Fruit fly (Drosophila melanogaster) whole organism, embryonic: Measurements from ENCODE around the gene Est-6.

Experiments
- Ada2b ChIP-seq: fragments of 200-800 bp; sonication (Bioruptor generic); IDR thresholded peaks from 2 replicates; pipeline ENCODE4 v1.3.6; 2022; ENCODE audit warnings: missing biosample characterization, missing genetic modification characterization
- CG12104 ChIP-seq: fragments of 200-800 bp; sonication (Bioruptor generic); optimal IDR thresholded peaks from 3 replicates; lab custom pipeline; 2016; ENCODE audit warnings: missing biosample characterization, missing genetic modification characterization
- CG12769 ChIP-seq: fragments of 200-800 bp; sonication (Bioruptor generic); optimal IDR thresholded peaks from 2 replicates; lab custom pipeline; 2019; ENCODE audit warnings: missing biosample characterization, mild to moderate bottlenecking, missing genetic modification characterization, moderate library complexity
- CG15269 ChIP-seq: fragments of 200-800 bp; sonication (Bioruptor generic); optimal IDR thresholded peaks from 2 replicates; lab custom pipeline; 2018; ENCODE audit warnings: missing biosample characterization, mild to moderate bottlenecking, missing genetic modification characterization, moderate library complexity
- CG17612 ChIP-seq: fragments of 200-800 bp; sonication (Bioruptor generic); IDR thresholded peaks from 2 replicates; pipeline ENCODE4 v1.3.6; 2022; ENCODE audit warnings: missing biosample characterization, missing genetic modification characterization
- CG18599 ChIP-seq: fragments of 200-800 bp; sonication (Bioruptor generic); optimal IDR thresholded peaks from 3 replicates; lab custom pipeline; 2017; ENCODE audit warnings: missing biosample characterization, missing genetic modification characterization, mild to moderate bottlenecking, moderate library complexity, missing genetic modification reagents
- CG2120 ChIP-seq: fragments of 200-800 bp; sonication (Bioruptor generic); optimal IDR thresholded peaks from 3 replicates; lab custom pipeline; 2016; ENCODE audit warnings: missing biosample characterization, missing genetic modification characterization
- CG2678 ChIP-seq: fragments of 200-800 bp; sonication (Bioruptor generic); optimal IDR thresholded peaks from 3 replicates; lab custom pipeline; 2019; ENCODE audit warnings: missing biosample characterization, mild to moderate bottlenecking, missing genetic modification characterization, moderate library complexity
- CG32532 ChIP-seq: fragments of 200-800 bp; sonication (Bioruptor generic); IDR thresholded peaks from 2 replicates; pipeline ENCODE4 v1.3.6; 2022; ENCODE audit warnings: missing biosample characterization, missing genetic modification characterization
- CG32772 ChIP-seq: fragments of 200-800 bp; sonication (Bioruptor generic); IDR thresholded peaks from 2 replicates; pipeline ENCODE4 v1.3.6; 2022; ENCODE audit warnings: missing biosample characterization, missing genetic modification characterization
- CG5245 ChIP-seq: fragments of 200-800 bp; sonication (Bioruptor generic); optimal IDR thresholded peaks from 3 replicates; lab custom pipeline; 2016; ENCODE audit warnings: missing biosample characterization, missing genetic modification characterization
- CG8290 ChIP-seq, 3 experiments: fragments of 200-800 bp; sonication (Bioruptor generic); optimal IDR thresholded peaks; 2 replicates each; lab custom pipeline; 2016 to 2019; ENCODE audit warnings: missing biosample characterization in 3 of 3, missing genetic modification characterization in 3 of 3, mild to moderate bottlenecking in 2 of 3, moderate library complexity in 1 of 3
- CrebB ChIP-seq: fragments of 200-800 bp; sonication (Bioruptor generic); optimal IDR thresholded peaks from 3 replicates; lab custom pipeline; 2018; ENCODE audit warnings: missing biosample characterization, mild to moderate bottlenecking, missing genetic modification characterization
- D19B ChIP-seq: fragments of 200-800 bp; sonication (Bioruptor generic); optimal IDR thresholded peaks from 2 replicates; lab custom pipeline; 2017; ENCODE audit warnings: missing biosample characterization, mild to moderate bottlenecking, missing genetic modification characterization
- Deaf1 ChIP-seq: fragments of 200-800 bp; optimal IDR thresholded peaks from 3 replicates; lab custom pipeline; 2019; ENCODE audit warnings: missing biosample characterization, mild to moderate bottlenecking, missing genetic modification characterization, moderate library complexity
- Dll ChIP-seq: fragments of 200-800 bp; sonication (Bioruptor generic); IDR thresholded peaks from 4 replicates; pipeline ENCODE4 v1.3.6; 2022; ENCODE audit warnings: missing biosample characterization, missing genetic modification characterization; ENCODE audit not compliant: partially characterized antibody
- Ets65A ChIP-seq: fragments of 200-800 bp; sonication (Bioruptor generic); peaks from one replicate; lab custom pipeline; 2016; ENCODE audit warnings: missing biosample characterization, missing genetic modification characterization
- HLH4C ChIP-seq: fragments of 200-800 bp; sonication (Bioruptor generic); IDR thresholded peaks from 3 replicates; pipeline ENCODE4 v1.3.6; 2022; ENCODE audit warnings: missing biosample characterization, missing genetic modification characterization; ENCODE audit not compliant: partially characterized antibody
- Hmr ChIP-seq: fragments of 200-800 bp; sonication (Bioruptor generic); optimal IDR thresholded peaks from 3 replicates; lab custom pipeline; 2017; ENCODE audit warnings: mild to moderate bottlenecking, missing biosample characterization, missing genetic modification reagents, missing genetic modification characterization
- Hr51 ChIP-seq, 2 experiments: fragments of 200-800 bp; sonication (Bioruptor generic); optimal IDR thresholded peaks; 2 replicates in 1 of 2; 3 replicates in 1 of 2; lab custom pipeline; 2016 to 2018; ENCODE audit warnings: missing biosample characterization in 2 of 2, missing genetic modification characterization in 2 of 2, mild to moderate bottlenecking in 1 of 2, moderate library complexity in 1 of 2
- Med ChIP-seq: fragments of 200-800 bp; sonication (Bioruptor generic); peaks from one replicate; lab custom pipeline; 2016; ENCODE audit warnings: missing biosample characterization, missing genetic modification characterization, mild to moderate bottlenecking, inconsistent platforms, moderate library complexity
- Meics ChIP-seq: fragments of 200-800 bp; sonication (Bioruptor generic); optimal IDR thresholded peaks from 2 replicates; lab custom pipeline; 2017; ENCODE audit warnings: missing biosample characterization, mild to moderate bottlenecking, missing genetic modification characterization
- NFAT ChIP-seq: fragments of 200-800 bp; sonication (Bioruptor generic); IDR thresholded peaks from 2 replicates; pipeline ENCODE4 v1.3.6; 2022; ENCODE audit warnings: missing biosample characterization, missing genetic modification characterization
- Pdp1 ChIP-seq, 2 experiments: fragments of 200-800 bp; sonication (Bioruptor generic); optimal IDR thresholded peaks; 3 replicates each; lab custom pipeline; 2016; ENCODE audit warnings: missing biosample characterization in 2 of 2, missing genetic modification characterization in 2 of 2, mild to moderate bottlenecking in 1 of 2, moderate library complexity in 1 of 2
- Six4 ChIP-seq: fragments of 200-800 bp; sonication (Bioruptor generic); optimal IDR thresholded peaks from 2 replicates; lab custom pipeline; 2016; ENCODE audit warnings: missing biosample characterization, missing genetic modification characterization
- amos ChIP-seq: fragments of 200-800 bp; sonication (Bioruptor generic); IDR thresholded peaks from 2 replicates; pipeline ENCODE4 v1.3.6; 2022; ENCODE audit warnings: missing biosample characterization, missing genetic modification characterization; ENCODE audit not compliant: partially characterized antibody
- ase ChIP-seq: fragments of 200-800 bp; sonication (Bioruptor generic); IDR thresholded peaks from 3 replicates; pipeline ENCODE4 v1.3.6; 2022; ENCODE audit warnings: missing biosample characterization, missing genetic modification characterization
- ato ChIP-seq: fragments of 200-800 bp; sonication (Bioruptor generic); IDR thresholded peaks from 2 replicates; pipeline ENCODE4 v1.3.6; 2022; ENCODE audit warnings: missing biosample characterization, missing genetic modification characterization; ENCODE audit not compliant: partially characterized antibody
- bowl ChIP-seq: fragments of 200-800 bp; sonication (Bioruptor generic); IDR thresholded peaks from 2 replicates; pipeline ENCODE4 v1.3.6; 2022; ENCODE audit warnings: missing biosample characterization, missing genetic modification characterization
- ci ChIP-seq: fragments of 200-800 bp; sonication (Bioruptor generic); IDR thresholded peaks from 3 replicates; pipeline ENCODE4 v1.3.6; 2022; ENCODE audit warnings: missing biosample characterization, missing genetic modification characterization
- cwo ChIP-seq: fragments of 200-800 bp; sonication (Bioruptor generic); optimal IDR thresholded peaks from 3 replicates; lab custom pipeline; 2017; ENCODE audit warnings: missing biosample characterization, missing genetic modification characterization, mild to moderate bottlenecking, moderate library complexity, missing genetic modification reagents
- dmrt99B ChIP-seq: fragments of 200-800 bp; sonication (Bioruptor generic); optimal IDR thresholded peaks from 2 replicates; lab custom pipeline; 2018; ENCODE audit warnings: missing biosample characterization, mild to moderate bottlenecking, missing genetic modification characterization, moderate library complexity
- esg ChIP-seq: fragments of 200-800 bp; sonication (Bioruptor generic); conservative IDR thresholded peaks from 2 replicates; pipeline ENCODE4 v1.3.6; 2022; ENCODE audit warnings: missing biosample characterization, missing genetic modification characterization
- grau ChIP-seq: fragments of 200-800 bp; optimal IDR thresholded peaks from 3 replicates; lab custom pipeline; 2019; ENCODE audit warnings: missing biosample characterization, mild to moderate bottlenecking, missing genetic modification characterization, moderate library complexity
- grn ChIP-seq: fragments of 200-800 bp; sonication (Bioruptor generic); optimal IDR thresholded peaks from 3 replicates; lab custom pipeline; 2017; ENCODE audit warnings: missing biosample characterization, missing genetic modification characterization
- gro ChIP-seq: fragments of 200-800 bp; sonication (Bioruptor generic); optimal IDR thresholded peaks from 2 replicates; lab custom pipeline; 2016; ENCODE audit warnings: missing biosample characterization, missing genetic modification characterization
- gt ChIP-seq: fragments of 200-800 bp; sonication (Bioruptor generic); IDR thresholded peaks from 2 replicates; pipeline ENCODE4 v1.3.6; 2022; ENCODE audit warnings: missing biosample characterization, missing genetic modification characterization
- kay ChIP-seq: fragments of 200-800 bp; sonication (Bioruptor generic); optimal IDR thresholded peaks from 2 replicates; lab custom pipeline; 2016; ENCODE audit warnings: missing biosample characterization, missing genetic modification characterization
- mam ChIP-seq: fragments of 200-800 bp; sonication (Bioruptor generic); optimal IDR thresholded peaks from 3 replicates; lab custom pipeline; 2016; ENCODE audit warnings: missing biosample characterization, missing genetic modification characterization
- nmo ChIP-seq: fragments of 200-800 bp; sonication (Bioruptor generic); optimal IDR thresholded peaks from 2 replicates; lab custom pipeline; 2018; ENCODE audit warnings: missing biosample characterization, mild to moderate bottlenecking, missing genetic modification characterization, moderate library complexity
- onecut ChIP-seq: fragments of 200-800 bp; sonication (Bioruptor generic); IDR thresholded peaks from 2 replicates; pipeline ENCODE4 v1.3.6; 2022; ENCODE audit warnings: missing biosample characterization, missing genetic modification characterization
- row ChIP-seq: fragments of 200-800 bp; sonication (Bioruptor generic); IDR thresholded peaks from 3 replicates; pipeline ENCODE4 v1.3.6; 2022; ENCODE audit warnings: missing biosample characterization, missing genetic modification characterization
- scrt ChIP-seq: fragments of 200-800 bp; sonication (Bioruptor generic); optimal IDR thresholded peaks from 2 replicates; lab custom pipeline; 2018; ENCODE audit warnings: missing biosample characterization, mild to moderate bottlenecking, missing genetic modification characterization, moderate library complexity
- sug ChIP-seq: fragments of 200-800 bp; optimal IDR thresholded peaks from 2 replicates; lab custom pipeline; 2019; ENCODE audit warnings: missing biosample characterization, mild to moderate bottlenecking, missing genetic modification characterization, moderate library complexity

Gene Est-6

dm6 chr3L:12175382-12175781, 13.2 kb upstream of the Est-6 start, which contains the start of gene Rh7:
Rh7 (minus strand) TSS chr3L:12175482.
- TF ChIP-seq Deaf1 (tag; lab: Kevin White, UChicago) (peak; percentile 64), dmrt99B (no peak), amos (GFP tag; lab: Robert Waterston, UW) (no peak), CG2120 (GFP tag; lab: Kevin White, UChicago) (no peak), scrt (GFP tag; lab: Kevin White, UChicago) (peak; percentile 30)

- TF ChIP-seq HLH4C (GFP tag; lab: Robert Waterston, UW) (no peak), Ets65A (GFP tag; lab: Kevin White, UChicago) (peak; percentile 19)
Measured at dm6 chr3L:12177301-12177700, 11.3 kb upstream of the Est-6 start, which contains the start of gene CAH2. CAH2 (plus strand) TSS chr3L:12177601.

- TF ChIP-seq CG12104 (GFP tag; lab: Kevin White, UChicago) (no peak), CG12769 (tag; lab: Kevin White, UChicago) (peak; percentile 52), Meics (GFP tag; lab: Kevin White, UChicago) (peak; percentile 24), Pdp1 (GFP tag; optimal IDR thresholded peaks at IDR 0.05; lab: Kevin White, UChicago) (peak in 1 of 2 experiments; percentile 83), CG17612 (no peak), D19B (GFP tag; lab: Kevin White, UChicago) (peak; percentile 91), kay (GFP tag; lab: Kevin White, UChicago) (peak; percentile 5), bowl (no peak), CG32772 (GFP tag; lab: Robert Waterston, UW) (no peak), nmo (GFP tag; lab: Kevin White, UChicago) (peak; percentile 4), CrebB (tag; lab: Kevin White, UChicago) (no peak), grn (GFP tag; lab: Kevin White, UChicago) (peak; percentile 34), row (GFP tag; lab: Robert Waterston, UW) (peak; percentile 50; the same call in 2 of the 3 replicates), Hmr (GFP tag; lab: Kevin White, UChicago) (peak; percentile 7), Six4 (GFP tag; lab: Kevin White, UChicago) (no peak), gro (GFP tag; lab: Kevin White, UChicago) (peak; percentile 48), CG5245 (GFP tag; lab: Kevin White, UChicago) (no peak), Dll (no peak), CG8290 (GFP tag; optimal IDR thresholded peaks at IDR 0.05; lab: Kevin White, UChicago) (no peak), CG8290 (tag; optimal IDR thresholded peaks at IDR 0.05; lab: Kevin White, UChicago) (peak in 1 of 2 experiments; percentile 53), Hr51 (GFP tag; optimal IDR thresholded peaks at IDR 0.05; lab: Kevin White, UChicago) (peak in 1 of 2 experiments; percentile 23), onecut (GFP tag; lab: Robert Waterston, UW) (no peak), grau (tag; lab: Kevin White, UChicago) (peak; percentile 18), cwo (GFP tag; lab: Kevin White, UChicago) (peak; percentile 16), sug (peak; percentile 23), gt (GFP tag; lab: Robert Waterston, UW) (no peak), ase (GFP tag; lab: Robert Waterston, UW) (0 out of 3 replicates have a peak, but pooled peaks have one; percentile 35), CG15269 (peak; percentile 10), esg (GFP tag; lab: Robert Waterston, UW) (0 out of 2 replicates have a peak, but pooled peaks have one; percentile 13), ato (GFP tag; lab: Robert Waterston, UW) (no peak), CG32532 (GFP tag; lab: Robert Waterston, UW) (peak; percentile 23; the same call in 1 of the 2 replicates), Med (GFP tag; lab: Kevin White, UChicago) (peak; percentile 67), NFAT (GFP tag; lab: Robert Waterston, UW) (peak; percentile 41; the same call in 1 of the 2 replicates), ci (GFP tag; lab: Robert Waterston, UW) (peak; percentile 43; the same call in 1 of the 3 replicates), CG18599 (peak; percentile 51), CG2678 (tag; lab: Kevin White, UChicago) (peak; percentile 10), Ada2b (GFP tag; lab: Robert Waterston, UW) (0 out of 2 replicates have a peak, but pooled peaks have one; percentile 11), dmrt99B (peak; percentile 41), mam (GFP tag; lab: Kevin White, UChicago) (peak; percentile 4)
Measured at dm6 chr3L:12178847-12179437, 9.7 kb upstream of the Est-6 start.
